Fruit fly (Drosophila melanogaster) whole organism, prepupa: ENCODE data around the gene CG14626.

Source experiments
- CG7368 ChIP-seq: fragments of 200-800 bp; sonication (Bioruptor generic); optimal IDR thresholded peaks from 3 replicates; lab custom pipeline; 2016; ENCODE audit warnings: missing biosample characterization, missing genetic modification characterization
- Eip75B ChIP-seq: fragments of 200-800 bp; sonication (Bioruptor generic); optimal IDR thresholded peaks from 3 replicates; lab custom pipeline; 2016; ENCODE audit warnings: missing biosample characterization, missing genetic modification characterization
- Eip78C ChIP-seq: fragments of 200-800 bp; sonication (Bioruptor generic); peaks from one replicate; lab custom pipeline; 2016; ENCODE audit warnings: missing biosample characterization, missing genetic modification characterization
- Ets21C ChIP-seq: fragments of 200-800 bp; sonication (Bioruptor generic); optimal IDR thresholded peaks from 3 replicates; lab custom pipeline; 2016; ENCODE audit warnings: missing biosample characterization, missing genetic modification characterization
- Gug ChIP-seq: fragments of 200-800 bp; sonication (Bioruptor generic); IDR thresholded peaks from 2 replicates; pipeline ENCODE4 v1.3.6; 2022; ENCODE audit warnings: missing biosample characterization, missing genetic modification characterization
- acj6 ChIP-seq: fragments of 200-800 bp; sonication (Bioruptor generic); optimal IDR thresholded peaks from 3 replicates; lab custom pipeline; 2016; ENCODE audit warnings: missing biosample characterization, missing genetic modification characterization
- dsx ChIP-seq: fragments of 200-800 bp; optimal IDR thresholded peaks from 3 replicates; lab custom pipeline; 2019; ENCODE audit warnings: missing biosample characterization, mild to moderate bottlenecking, missing genetic modification characterization, moderate library complexity; ENCODE audit not compliant: poor library complexity, severe bottlenecking
- pdm3 ChIP-seq: fragments of 200-800 bp; sonication (Bioruptor generic); optimal IDR thresholded peaks from 3 replicates; lab custom pipeline; 2016; ENCODE audit warnings: missing biosample characterization, missing genetic modification characterization

DNA sequence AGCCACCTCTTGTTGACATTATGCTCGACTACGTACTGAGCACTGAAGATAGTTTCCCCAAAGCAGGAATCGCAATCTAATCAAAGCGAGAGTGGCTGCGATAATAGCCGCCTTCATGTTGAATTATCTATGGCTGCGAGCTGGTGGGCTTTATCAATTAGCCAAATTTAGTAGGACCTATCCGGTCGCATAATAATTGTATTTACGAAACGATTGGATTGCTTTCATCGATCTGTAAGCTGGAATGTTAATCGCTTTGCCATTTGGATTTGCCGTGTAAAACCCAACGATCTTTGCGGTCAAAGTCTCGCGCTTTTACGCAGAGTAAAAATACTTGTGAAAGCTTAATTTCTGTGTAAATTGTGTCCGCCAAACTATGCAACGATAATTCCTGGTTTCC, 8.6 kb upstream of the CG14626 start, which contains the start of gene CG11384:
- TF ChIP-seq Eip78C (no peak), CG7368 (GFP tag; lab: Kevin White, UChicago) (no peak), acj6 (GFP tag; lab: Kevin White, UChicago) (no peak), Ets21C (no peak), Gug (GFP tag; lab: Robert Waterston, UW) (no peak), Eip75B (GFP tag; lab: Kevin White, UChicago) (no peak), pdm3 (no peak), dsx (GFP tag; lab: Kevin White, UChicago) (no peak)
